Fruit fly (Drosophila melanogaster): ENCODE measurements around the gene CG3534.

dm6 chr3R:16960219-16960618 is 36.0 kb upstream of the CG3534 start:
- TF ChIP-seq lz (GFP tag; optimal IDR thresholded peaks at IDR 0.05): no peak
- TF ChIP-seq spab (GFP tag; optimal IDR thresholded peaks at IDR 0.05): no peak
- TF ChIP-seq CG11902 (GFP tag; optimal IDR thresholded peaks at IDR 0.05): no peak
- no peak for TF ChIP-seq Eip93F (GFP tag; optimal IDR thresholded peaks at IDR 0.05)
